Fruit fly (Drosophila melanogaster): ENCODE data around the gene PIP4K.
A peak's percentile ranks its signal among the peaks of the same experiment; 100 is the strongest.

DNA sequence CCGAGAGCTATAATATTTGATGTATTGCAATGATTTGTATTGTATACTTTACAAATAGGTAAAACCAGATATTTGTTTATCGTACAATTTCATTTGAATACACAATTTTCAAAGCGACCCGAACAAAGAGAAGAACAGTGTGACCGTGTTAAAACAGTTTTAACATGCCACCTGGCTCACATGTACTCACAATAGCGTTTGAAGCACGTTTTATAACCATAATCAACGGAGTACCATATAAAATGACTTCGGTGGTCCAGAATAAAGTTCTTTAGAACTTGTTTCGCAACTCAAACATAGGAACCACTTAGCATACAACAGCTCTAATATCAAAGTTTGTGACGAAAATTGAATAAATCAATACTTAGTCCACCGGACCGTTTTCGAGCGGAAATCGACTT lies 33.9 kb upstream of the PIP4K start, which contains the start of the genes Dyrk3 and Cadps:
- TF ChIP-seq cic (GFP tag; optimal IDR thresholded peaks at IDR 0.05) (no peak), CG7101 (tag; optimal IDR thresholded peaks at IDR 0.05) (peak; percentile 22), cnc (optimal IDR thresholded peaks at IDR 0.05) (no peak), Clk (GFP tag; optimal IDR thresholded peaks at IDR 0.05) (no peak), kay (GFP tag; ENCODE audit: borderline replicate concordance) (no peak), CG12768 (GFP tag; optimal IDR thresholded peaks at IDR 0.05) (no peak)
